Worm (Caenorhabditis elegans): ENCODE data around the gene drd-10.

- TF ChIP-seq ztf-23 (GFP tag; IDR thresholded peaks at IDR 0.05), result no peak
- TF ChIP-seq med-1 (GFP tag; optimal IDR thresholded peaks at IDR 0.05; ENCODE audit: insufficient read depth), result no peak
- TF ChIP-seq flt-1 (GFP tag; IDR thresholded peaks at IDR 0.05), result no peak
- no peak for TF ChIP-seq tab-1 (GFP tag; IDR thresholded peaks at IDR 0.05)
- no peak for TF ChIP-seq T22C8.4 (GFP tag; IDR thresholded peaks at IDR 0.05)
- no peak for TF ChIP-seq ref-1 (GFP tag; conservative IDR thresholded peaks at IDR 0.05)
- no peak for TF ChIP-seq klf-2 (GFP tag; conservative IDR thresholded peaks at IDR 0.05)
- TF ChIP-seq cog-1 (tag; optimal IDR thresholded peaks at IDR 0.05), result no peak
- no peak for TF ChIP-seq ztf-29 (GFP tag; IDR thresholded peaks at IDR 0.05)
These were observed 35.8 kb upstream of the drd-10 start, which contains the start of gene srx-59 for ce11 chrV:6971567-6971966.
